Worm (Caenorhabditis elegans): ENCODE results near the gene cit-1.1.
"Not testable (repeated sequence)": the region's sequence is repeated elsewhere in the genome, so short reads cannot be mapped to it uniquely, and the experiment has no call there.

DNA sequence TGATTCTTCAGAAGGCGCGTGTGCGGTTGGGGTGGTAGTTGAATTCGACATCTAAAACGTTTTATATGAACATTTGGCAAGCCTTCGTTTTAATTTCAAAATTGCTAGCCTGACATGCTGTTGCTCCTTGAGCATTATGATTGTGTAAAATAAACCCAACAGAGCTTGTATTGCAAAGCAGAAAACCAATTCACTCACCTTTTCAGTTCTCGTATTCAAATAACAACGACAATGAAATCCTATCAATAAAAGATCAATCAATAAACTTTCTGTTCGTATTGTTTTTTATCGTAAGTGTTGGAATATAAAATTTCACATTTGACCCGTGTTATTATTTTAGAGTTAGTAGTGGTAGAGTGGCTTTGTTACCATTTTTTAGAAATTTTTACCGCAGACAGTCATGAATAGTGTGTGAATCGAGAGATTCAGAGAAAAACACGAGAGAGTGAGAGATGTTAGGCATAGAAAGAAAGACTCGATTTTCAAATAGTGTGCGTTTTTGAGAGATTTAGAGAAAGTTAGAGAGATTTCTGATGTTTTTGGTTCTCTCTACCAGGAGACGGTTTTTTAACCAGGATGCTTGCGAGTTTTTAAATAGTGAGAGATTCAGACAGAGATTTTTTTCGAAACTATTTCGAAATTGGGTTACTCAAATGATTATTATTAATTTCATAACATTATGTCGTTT is 50.6 kb downstream of the cit-1.1 start, which contains the start of gene F54H12.10:
- not testable (repeated sequence) for TF ChIP-seq snpc-4 (tag; optimal IDR thresholded peaks at IDR 0.05); skn-1 (tag; optimal IDR thresholded peaks at IDR 0.05); alr-1 (tag; optimal IDR thresholded peaks at IDR 0.05); nhr-21 (tag; optimal IDR thresholded peaks at IDR 0.05); aly-2 (tag; optimal IDR thresholded peaks at IDR 0.05); nhr-77 (tag; optimal IDR thresholded peaks at IDR 0.05); dmd-4 (tag; optimal IDR thresholded peaks at IDR 0.05); unc-39 (tag; optimal IDR thresholded peaks at IDR 0.05); nhr-11 (tag; optimal IDR thresholded peaks at IDR 0.05); ceh-82 (tag; optimal IDR thresholded peaks at IDR 0.05); ztf-1 (GFP tag; conservative IDR thresholded peaks at IDR 0.05)

Measured in whole organism, L2 larva.